Fruit fly (Drosophila melanogaster) whole organism, adult: ENCODE results near the gene CG9016.

ENCODE experiments used
- CG12768 ChIP-seq: fragments of 200-800 bp; sonication (Bioruptor generic); optimal IDR thresholded peaks from 2 replicates; lab custom pipeline; 2017; ENCODE audit warnings: missing biosample characterization, missing genetic modification characterization, mild to moderate bottlenecking, moderate library complexity, missing genetic modification reagents
- CG7045 ChIP-seq: fragments of 200-800 bp; sonication (Bioruptor generic); optimal IDR thresholded peaks from 2 replicates; lab custom pipeline; 2017; ENCODE audit warnings: missing biosample characterization, mild to moderate bottlenecking, missing genetic modification characterization
- Clk ChIP-seq: fragments of 200-800 bp; sonication (Bioruptor generic); optimal IDR thresholded peaks from 2 replicates; lab custom pipeline; 2017; ENCODE audit warnings: missing biosample characterization, missing genetic modification characterization
- cic ChIP-seq: fragments of 200-800 bp; sonication (Bioruptor generic); optimal IDR thresholded peaks from 2 replicates; lab custom pipeline; 2017; ENCODE audit warnings: missing biosample characterization, mild to moderate bottlenecking, missing genetic modification characterization, moderate library complexity
- ovo ChIP-seq: fragments of 200-800 bp; sonication (Bioruptor generic); optimal IDR thresholded peaks from 2 replicates; lab custom pipeline; 2016; ENCODE audit warnings: missing biosample characterization, missing genetic modification characterization
- pad ChIP-seq: fragments of 200-800 bp; sonication (Bioruptor generic); optimal IDR thresholded peaks from 3 replicates; lab custom pipeline; 2017; ENCODE audit warnings: missing biosample characterization, missing genetic modification characterization, mild to moderate bottlenecking, moderate library complexity, missing genetic modification reagents

dm6 chr2L:5927363-5927762 is 3.9 kb upstream of the CG9016 start:
- TF ChIP-seq CG12768 (GFP tag; lab: Kevin White, UChicago) (no peak), pad (GFP tag; lab: Kevin White, UChicago) (no peak), ovo (GFP tag; lab: Kevin White, UChicago) (no peak), cic (GFP tag; lab: Kevin White, UChicago) (no peak), CG7045 (GFP tag; lab: Kevin White, UChicago) (no peak), Clk (no peak)
